Worm (Caenorhabditis elegans): ENCODE results near the gene Y22D7AL.15.

Y22D7AL.15 gene

DNA sequence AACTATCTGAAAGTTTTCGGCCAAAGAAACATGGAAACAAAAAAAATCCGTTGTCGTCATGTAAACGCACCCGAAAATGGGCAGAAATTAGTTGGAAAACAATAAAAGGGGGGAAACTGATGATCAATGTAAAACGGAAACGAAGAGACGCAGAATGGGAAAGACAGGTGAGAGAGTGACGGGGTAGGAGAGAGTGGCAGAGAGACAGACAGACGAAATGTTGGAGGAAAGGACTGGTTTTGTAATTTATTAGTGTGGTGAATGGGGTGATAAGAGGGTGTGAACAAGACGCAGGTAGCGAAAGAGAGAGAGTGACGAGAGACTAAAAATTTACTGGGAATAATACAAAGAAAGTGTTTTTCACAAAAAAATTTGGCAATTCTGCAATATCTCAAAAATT, 21.3 kb upstream of the Y22D7AL.15 start:
- TF ChIP-seq hlh-6 (tag; optimal IDR thresholded peaks at IDR 0.05) = no peak
- TF ChIP-seq ets-4 (tag; optimal IDR thresholded peaks at IDR 0.05) = peak; percentile 55
- no peak for TF ChIP-seq pat-9 (tag; optimal IDR thresholded peaks at IDR 0.05)
- peak; percentile 27 for TF ChIP-seq rnt-1 (tag; optimal IDR thresholded peaks at IDR 0.05)
- peak; percentile 15 for TF ChIP-seq dve-1 (tag; optimal IDR thresholded peaks at IDR 0.05)
- TF ChIP-seq hlh-8 (tag; optimal IDR thresholded peaks at IDR 0.05) = no peak
- peak; percentile 15 for TF ChIP-seq C08G9.2 (tag; optimal IDR thresholded peaks at IDR 0.05)
- no peak for TF ChIP-seq unc-3 (GFP tag; conservative IDR thresholded peaks at IDR 0.05)
- no peak for TF ChIP-seq unc-3 (tag; optimal IDR thresholded peaks at IDR 0.05)
- no peak for TF ChIP-seq K09A11.1 (tag; optimal IDR thresholded peaks at IDR 0.05; ENCODE audit: insufficient read depth)
- no peak for TF ChIP-seq ceh-2 (tag; optimal IDR thresholded peaks at IDR 0.05)
- TF ChIP-seq ceh-9 (tag; optimal IDR thresholded peaks at IDR 0.05) = no peak
- TF ChIP-seq hlh-15 (tag; optimal IDR thresholded peaks at IDR 0.05) = no peak
- TF ChIP-seq ama-1 (optimal IDR thresholded peaks at IDR 0.05) = no peak
- TF ChIP-seq madf-2 (tag; optimal IDR thresholded peaks at IDR 0.05) = no peak
- no peak for TF ChIP-seq Y22D7AL.16 (tag; optimal IDR thresholded peaks at IDR 0.05)
- peak; percentile 46 for TF ChIP-seq ceh-31 (tag; optimal IDR thresholded peaks at IDR 0.05)
- peak; percentile 35 for TF ChIP-seq nfya-1 (tag; optimal IDR thresholded peaks at IDR 0.05)
- peak; percentile 83 for TF ChIP-seq elt-2 (tag; optimal IDR thresholded peaks at IDR 0.05)
- peak; percentile 44 for TF ChIP-seq tbx-2 (tag; optimal IDR thresholded peaks at IDR 0.05)
- TF ChIP-seq zip-5 (tag; optimal IDR thresholded peaks at IDR 0.05) = no peak
- TF ChIP-seq odd-2 (tag; optimal IDR thresholded peaks at IDR 0.05) = no peak
- TF ChIP-seq unc-55 (GFP tag; optimal IDR thresholded peaks at IDR 0.05) = peak; percentile 91
- TF ChIP-seq unc-42 (tag; optimal IDR thresholded peaks at IDR 0.05) = no peak

DNA sequence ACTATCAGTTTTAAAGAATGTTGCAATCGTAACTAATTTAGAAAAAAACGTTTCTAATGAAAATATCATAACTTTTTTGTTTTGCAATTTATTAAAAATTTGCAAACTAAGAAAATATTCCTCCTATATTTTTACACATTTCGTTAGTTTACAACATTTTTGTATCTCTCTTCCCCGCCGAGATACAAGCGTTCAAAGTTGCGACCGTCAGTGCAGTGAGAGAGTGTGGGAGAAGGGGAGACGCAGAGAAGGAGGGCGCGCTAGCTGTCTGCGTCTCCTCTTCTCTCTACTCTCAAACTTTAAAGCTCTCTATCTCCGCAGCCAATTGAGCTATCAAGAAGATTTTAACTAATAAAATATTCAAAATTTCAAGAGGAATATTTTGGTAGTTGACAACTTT, 20.7 kb upstream of the Y22D7AL.15 start:
- TF ChIP-seq ceh-24 (tag; optimal IDR thresholded peaks at IDR 0.05) (no peak), che-1 (tag; optimal IDR thresholded peaks at IDR 0.05) (no peak), sox-2 (GFP tag; IDR thresholded peaks at IDR 0.05) (no peak), ceh-2 (tag; optimal IDR thresholded peaks at IDR 0.05) (no peak), ahr-1 (tag; optimal IDR thresholded peaks at IDR 0.05) (no peak), ceh-48 (tag; optimal IDR thresholded peaks at IDR 0.05) (no peak), ztf-16 (tag; optimal IDR thresholded peaks at IDR 0.05) (no peak), madf-2 (tag; optimal IDR thresholded peaks at IDR 0.05) (no peak), syd-9 (tag; optimal IDR thresholded peaks at IDR 0.05) (no peak), ceh-18 (tag; optimal IDR thresholded peaks at IDR 0.05) (no peak), pqm-1 (tag; optimal IDR thresholded peaks at IDR 0.05) (no peak), ceh-9 (tag; optimal IDR thresholded peaks at IDR 0.05) (no peak), nfya-1 (tag; optimal IDR thresholded peaks at IDR 0.05) (no peak), sox-4 (tag; optimal IDR thresholded peaks at IDR 0.05) (no peak), nhr-11 (tag; optimal IDR thresholded peaks at IDR 0.05) (no peak), hlh-8 (tag; optimal IDR thresholded peaks at IDR 0.05) (no peak), pha-2 (tag; optimal IDR thresholded peaks at IDR 0.05) (no peak), elt-4 (tag; optimal IDR thresholded peaks at IDR 0.05) (no peak), ceh-31 (tag; optimal IDR thresholded peaks at IDR 0.05) (no peak)

DNA sequence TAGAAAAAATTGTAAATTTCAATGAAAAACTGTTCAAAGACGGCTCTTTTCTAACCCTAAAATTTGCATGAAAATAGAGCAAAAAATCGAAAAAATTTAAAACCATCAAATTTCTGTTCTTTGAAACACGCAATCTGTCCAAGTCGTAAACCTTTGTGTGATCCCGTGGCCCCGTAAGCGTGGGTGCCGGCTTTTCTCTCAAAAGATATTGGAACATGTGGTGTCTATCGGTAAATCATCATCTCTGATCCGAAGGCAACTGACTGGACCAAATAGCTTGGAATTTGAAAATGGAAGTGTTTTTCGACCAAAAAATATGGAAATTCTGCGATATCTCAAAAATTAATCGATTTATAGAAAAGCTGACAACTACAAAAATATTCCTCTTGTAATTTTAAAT, 19.0 kb upstream of the Y22D7AL.15 start:
- TF ChIP-seq ceh-18 (tag; optimal IDR thresholded peaks at IDR 0.05) (peak; percentile 34), dve-1 (tag; optimal IDR thresholded peaks at IDR 0.05) (no peak), zip-5 (tag; optimal IDR thresholded peaks at IDR 0.05) (no peak), fax-1 (tag; optimal IDR thresholded peaks at IDR 0.05) (no peak)

DNA sequence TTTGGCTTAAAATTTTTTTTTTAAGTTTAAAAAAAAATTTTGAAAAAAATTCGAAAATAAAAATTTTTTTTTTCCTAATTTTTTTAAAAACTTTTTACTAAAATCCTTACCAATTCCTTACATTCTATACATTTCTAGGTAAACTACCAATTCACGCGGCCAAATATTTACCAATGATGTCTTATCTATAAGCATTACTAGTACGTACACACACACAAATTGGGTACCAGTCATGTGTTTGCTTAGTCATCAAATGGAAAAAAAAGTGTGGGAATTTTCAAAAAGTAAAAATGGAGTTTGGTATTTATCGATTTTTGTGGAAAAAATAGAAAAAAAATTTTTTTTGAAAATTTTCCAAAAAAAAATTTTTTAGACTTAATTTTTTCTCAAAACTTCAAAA, 16.9 kb upstream of the Y22D7AL.15 start, which contains the start of gene Y22D7AR.6:
Gene Y22D7AR.6 (minus strand): TSS at position 134 of the 400 bp plus-strand sequence.
- no peak for TF ChIP-seq ceh-18 (tag; optimal IDR thresholded peaks at IDR 0.05)
- TF ChIP-seq ceh-30 (tag; optimal IDR thresholded peaks at IDR 0.05) = no peak
- no peak for TF ChIP-seq Y22D7AL.16 (tag; optimal IDR thresholded peaks at IDR 0.05)
